Fruit fly (Drosophila melanogaster) S2 (cell line): ENCODE data around the gene nrv2.
A peak's percentile ranks its signal among the peaks of the same experiment; 100 is the strongest.

ENCODE experiments used
- CG8478 ChIP-seq: fragments of >200 bp; optimal IDR thresholded peaks from 2 replicates; lab custom pipeline; 2018
- CTCF ChIP-seq, 2 experiments: fragments of >200 bp; optimal IDR thresholded peaks; 2 replicates each; lab custom pipeline; 2018

The nrv2 gene

dm6 chr2L:6802740-6803139 lies 4.1 kb upstream of the nrv2 start, which contains the start of the genes CG17377 and Daao2:
CG17377 (minus strand) TSS chr2L:6802840.
Daao2 (plus strand) TSS chr2L:6803011.
- TF ChIP-seq CTCF (optimal IDR thresholded peaks at IDR 0.05; lab: Kevin White, UChicago) (no peak), CG8478 (lab: Kevin White, UChicago) (no peak)

- TF ChIP-seq CG8478 (lab: Kevin White, UChicago) (no peak), CTCF (optimal IDR thresholded peaks at IDR 0.05; lab: Kevin White, UChicago) (no peak)
These were observed 2.1 kb upstream of the nrv2 start, which contains the start of gene CG17376 for dm6 chr2L:6800794-6801193. CG17376 (minus strand) TSS chr2L:6800894.

DNA sequence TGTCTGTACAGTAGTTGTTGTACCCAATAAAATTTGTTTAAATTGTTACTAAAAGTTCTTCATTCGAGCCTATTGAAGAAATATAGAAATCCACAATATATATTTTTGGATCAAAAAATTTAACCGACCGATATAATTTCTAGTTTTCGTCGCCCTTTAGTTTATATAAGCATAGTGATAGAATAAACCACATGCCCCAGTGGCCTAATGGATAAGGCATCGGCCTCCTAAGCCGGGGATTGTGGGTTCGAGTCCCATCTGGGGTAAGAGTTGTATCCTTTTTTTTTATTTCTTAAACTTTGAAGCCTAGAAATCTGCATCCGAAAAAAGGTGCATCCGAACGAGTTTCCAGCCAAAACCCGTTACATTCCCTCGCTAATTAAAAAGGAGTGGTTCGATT lies 889 bp upstream of the nrv2 start:
- no peak for TF ChIP-seq CG8478 (lab: Kevin White, UChicago)
- TF ChIP-seq CTCF (optimal IDR thresholded peaks at IDR 0.05; lab: Kevin White, UChicago) = no peak

DNA sequence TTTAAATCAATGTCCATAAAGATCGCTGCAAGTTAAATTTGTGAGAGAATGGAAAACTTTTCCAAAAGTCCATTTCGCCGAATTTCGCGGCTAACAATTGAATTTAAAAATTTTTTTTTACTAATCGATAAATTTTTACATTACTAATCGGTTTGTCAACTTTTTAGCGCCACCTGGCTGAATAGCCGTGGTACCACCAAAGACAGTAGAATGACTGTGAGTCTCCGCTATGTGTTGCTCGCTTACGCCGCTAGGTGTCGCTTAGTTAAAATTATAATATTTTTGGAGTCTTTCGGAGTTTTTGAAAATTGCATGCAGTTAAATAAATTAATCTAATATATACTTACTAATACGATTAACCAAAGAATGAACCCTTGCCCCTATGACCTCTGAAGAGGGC lies 1.3 kb downstream of the nrv2 start:
- TF ChIP-seq CTCF (optimal IDR thresholded peaks at IDR 0.05; lab: Kevin White, UChicago) (peak; percentile 80 to 98), CG8478 (lab: Kevin White, UChicago) (no peak)

DNA sequence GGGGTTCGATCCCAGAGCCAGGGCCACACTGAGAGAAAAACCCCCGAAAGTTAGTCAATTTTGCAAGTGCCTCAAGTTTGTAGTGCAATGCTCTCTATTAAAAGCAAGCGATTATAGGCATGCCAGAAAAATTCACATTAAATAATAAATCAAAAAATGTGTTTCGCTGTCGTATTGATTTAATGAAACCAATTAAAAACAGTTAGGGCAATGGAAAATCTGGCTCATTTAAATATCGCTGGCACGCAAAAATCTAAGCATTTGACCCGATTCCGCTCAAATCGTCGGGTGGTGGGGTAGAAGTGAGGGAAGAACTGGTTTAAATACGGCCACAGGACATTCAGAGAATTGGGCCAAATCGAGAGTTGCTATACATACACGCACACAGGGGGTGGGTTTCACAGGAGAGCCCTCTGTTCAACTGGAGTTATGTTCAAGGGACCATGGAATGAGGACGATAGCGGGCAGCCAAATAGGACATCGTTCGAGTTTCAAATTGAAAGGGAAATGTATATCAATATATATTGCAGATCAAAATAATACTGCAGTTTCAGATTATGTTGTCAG lies 3.6 kb downstream of the nrv2 start:
- no peak for TF ChIP-seq CTCF (optimal IDR thresholded peaks at IDR 0.05; lab: Kevin White, UChicago)
- no peak for TF ChIP-seq CG8478 (lab: Kevin White, UChicago)

DNA sequence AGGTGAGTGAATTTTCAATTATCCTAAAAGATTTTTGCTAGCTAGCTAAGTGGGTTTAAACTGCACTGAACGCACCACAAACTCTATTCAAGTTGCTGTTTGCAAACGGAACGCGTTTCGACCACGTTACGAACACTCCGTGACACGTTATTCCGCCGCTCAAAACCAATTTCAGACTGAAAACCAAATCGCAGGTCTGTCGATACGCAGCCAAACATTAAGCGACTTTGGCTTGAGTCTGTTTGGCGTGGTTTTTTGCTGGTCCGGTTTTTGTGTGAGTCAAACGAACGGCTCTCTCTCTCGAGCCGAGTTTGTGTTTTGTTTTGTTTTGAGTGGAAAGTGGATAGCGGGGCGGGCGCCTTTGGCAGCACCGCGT lies 4.3 kb downstream of the nrv2 start:
- TF ChIP-seq CTCF (optimal IDR thresholded peaks at IDR 0.05; lab: Kevin White, UChicago) = no peak
- TF ChIP-seq CG8478 (lab: Kevin White, UChicago) = no peak

- no peak for TF ChIP-seq CG8478 (lab: Kevin White, UChicago)
- no peak for TF ChIP-seq CTCF (optimal IDR thresholded peaks at IDR 0.05; lab: Kevin White, UChicago)
These were observed 4.8 kb downstream of the nrv2 start for dm6 chr2L:6793763-6794417.

DNA sequence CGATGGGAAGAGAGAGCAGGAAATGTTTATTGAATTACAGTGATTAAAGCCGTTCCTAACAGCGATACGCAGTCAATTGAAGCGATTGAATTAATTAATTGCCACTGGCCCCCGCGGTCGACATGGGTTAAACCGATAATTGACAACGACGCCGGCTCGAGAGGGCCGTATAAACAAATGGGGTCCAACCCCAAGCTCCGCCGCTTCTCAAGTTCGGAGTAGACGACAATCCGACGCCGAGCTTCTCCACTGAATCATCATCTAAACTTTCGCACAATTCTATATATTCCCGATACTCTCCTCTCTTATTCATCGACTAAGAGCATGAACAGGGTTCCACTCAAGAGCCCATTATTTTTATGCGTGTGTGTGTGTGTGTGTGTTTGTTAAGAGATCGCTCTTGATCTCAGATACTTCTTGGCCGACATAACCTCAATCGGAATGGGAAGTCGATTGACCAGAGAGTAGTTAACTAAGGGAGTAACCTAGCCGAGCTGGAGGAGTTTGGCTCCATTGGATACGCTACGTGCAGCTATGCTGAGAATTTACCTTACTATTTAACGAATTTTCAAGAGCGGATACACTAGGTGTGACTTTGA lies 6.7 kb downstream of the nrv2 start:
- TF ChIP-seq CG8478 (lab: Kevin White, UChicago) (no peak), CTCF (optimal IDR thresholded peaks at IDR 0.05; lab: Kevin White, UChicago) (no peak)

dm6 chr2L:6789358-6789757 lies 9.3 kb downstream of the nrv2 start:
- TF ChIP-seq CG8478 (lab: Kevin White, UChicago) (no peak), CTCF (optimal IDR thresholded peaks at IDR 0.05; lab: Kevin White, UChicago) (no peak)

DNA sequence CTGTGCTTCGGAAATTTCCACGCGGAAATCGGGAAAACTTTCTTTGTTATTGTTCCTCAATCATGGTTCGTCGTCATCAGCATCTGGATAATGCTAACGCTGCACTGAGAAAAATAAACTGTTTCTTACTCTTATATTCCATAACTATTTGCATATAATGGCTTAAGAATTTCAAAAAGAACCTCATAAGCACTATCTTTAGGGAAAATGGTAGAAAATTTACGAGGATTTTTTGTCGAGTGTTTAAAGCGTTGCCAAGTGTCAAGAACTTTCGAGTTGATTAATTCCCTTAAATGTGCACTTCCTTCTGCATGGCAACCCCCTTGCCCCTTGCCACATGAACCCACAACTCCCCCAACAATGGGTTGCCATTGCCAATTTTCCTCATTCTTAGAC lies 10.7 kb downstream of the nrv2 start:
- TF ChIP-seq CG8478 (lab: Kevin White, UChicago) = no peak
- no peak for TF ChIP-seq CTCF (optimal IDR thresholded peaks at IDR 0.05; lab: Kevin White, UChicago)

DNA sequence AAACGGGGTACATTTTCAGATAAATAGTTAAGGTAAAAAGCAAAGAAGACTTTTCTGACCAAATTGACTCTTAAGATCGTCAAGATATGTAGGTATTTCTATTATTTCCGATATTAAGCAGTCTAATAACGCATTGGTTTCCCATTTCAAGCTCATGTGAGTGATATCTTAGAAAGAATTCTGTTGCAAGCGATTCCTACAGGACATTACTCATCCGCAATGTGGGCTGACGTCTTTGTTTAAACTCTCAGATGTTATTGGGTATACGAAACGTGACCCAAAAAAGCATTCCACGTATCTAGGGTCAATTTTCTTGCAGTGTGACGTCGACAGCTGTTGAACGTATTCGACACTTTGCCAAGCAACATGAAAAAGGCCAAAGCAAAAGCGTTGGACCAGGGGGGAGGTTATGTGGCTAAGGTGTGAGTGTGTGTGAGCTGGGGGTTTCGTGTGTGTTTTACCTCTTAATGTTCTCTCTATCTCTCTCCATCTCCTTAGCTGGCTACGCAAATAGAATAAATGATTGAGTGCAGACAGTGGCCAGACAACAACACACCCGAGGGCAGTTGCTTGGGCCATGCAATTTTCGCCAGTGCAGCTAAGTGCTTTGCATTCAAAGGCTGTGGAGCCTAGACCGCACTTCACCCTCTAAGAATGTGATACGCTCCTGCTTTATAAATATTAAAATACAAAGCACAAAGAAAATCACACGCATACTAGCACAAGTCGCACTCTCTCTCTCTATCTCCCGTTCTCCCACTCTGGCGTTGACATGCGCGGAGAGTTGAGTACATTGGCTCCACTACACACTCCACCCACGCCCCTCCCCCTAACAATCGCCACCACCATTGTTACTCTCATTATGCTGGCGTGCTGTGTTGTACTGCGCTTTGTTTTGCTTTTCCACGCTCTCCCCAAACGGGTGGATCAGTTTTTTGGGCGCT lies 11.4 kb downstream of the nrv2 start:
- no peak for TF ChIP-seq CG8478 (lab: Kevin White, UChicago)
- no peak for TF ChIP-seq CTCF (optimal IDR thresholded peaks at IDR 0.05; lab: Kevin White, UChicago)

DNA sequence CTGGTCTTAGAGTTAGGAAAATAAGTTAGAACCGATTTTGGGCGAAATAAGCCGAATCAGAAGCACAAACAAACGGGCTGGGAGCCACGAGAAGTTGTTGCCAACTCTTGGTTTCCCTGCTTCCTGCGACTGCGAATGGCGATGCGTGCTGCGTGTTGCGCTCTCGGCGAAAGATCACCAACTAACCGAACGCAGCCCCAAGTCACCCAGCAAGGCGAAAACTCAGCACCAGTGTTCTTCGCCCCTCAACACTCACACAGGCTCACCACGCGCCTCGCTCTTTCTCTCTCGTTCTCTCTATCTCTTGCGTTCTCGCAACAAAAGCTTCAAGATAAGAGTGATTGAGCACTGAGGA lies 12.0 kb downstream of the nrv2 start, which contains the start of gene nrv1:
Gene nrv1 (minus strand): TSS at position 188 of the 355 bp plus-strand sequence.
- TF ChIP-seq CTCF (optimal IDR thresholded peaks at IDR 0.05; lab: Kevin White, UChicago) (no peak), CG8478 (lab: Kevin White, UChicago) (no peak)

dm6 chr2L:6785583-6785982 lies 13.1 kb downstream of the nrv2 start:
- no peak for TF ChIP-seq CTCF (optimal IDR thresholded peaks at IDR 0.05; lab: Kevin White, UChicago)

dm6 chr2L:6784235-6784634 lies 14.4 kb downstream of the nrv2 start:
- TF ChIP-seq CG8478 (lab: Kevin White, UChicago) = no peak
- no peak for TF ChIP-seq CTCF (optimal IDR thresholded peaks at IDR 0.05; lab: Kevin White, UChicago)

DNA sequence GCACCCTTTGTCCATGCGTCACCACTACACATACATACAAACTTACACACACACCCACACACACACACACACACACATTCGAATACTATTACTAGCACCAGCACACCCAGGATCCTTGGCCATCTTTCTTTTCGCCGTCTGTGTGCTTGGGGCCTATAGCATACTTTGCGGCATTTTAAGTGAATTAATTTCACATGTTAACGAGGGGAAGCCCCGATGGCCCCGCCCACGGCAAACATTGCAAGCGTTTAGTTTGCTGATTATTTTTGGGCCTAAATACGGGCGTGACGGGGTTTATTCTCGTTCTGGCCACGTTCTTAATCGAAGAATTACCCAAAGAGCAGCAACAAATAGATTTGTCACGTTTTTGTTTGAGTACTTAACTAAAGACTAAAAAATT lies 15.3 kb downstream of the nrv2 start:
- TF ChIP-seq CG8478 (lab: Kevin White, UChicago) (no peak), CTCF (optimal IDR thresholded peaks at IDR 0.05; lab: Kevin White, UChicago) (no peak)
